Fruit fly (Drosophila melanogaster) whole organism, wandering third instar larva: ENCODE results near the gene CG17249.
A peak's percentile ranks its signal among the peaks of the same experiment; 100 is the strongest.

Source experiments
- Abd-B ChIP-seq: fragments of >200 bp; optimal IDR thresholded peaks from 2 replicates; lab custom pipeline; 2017; ENCODE audit warnings: missing biosample characterization, missing genetic modification characterization
- CG32264 ChIP-seq: fragments of 200-800 bp; sonication (Bioruptor generic); optimal IDR thresholded peaks from 2 replicates; lab custom pipeline; 2016; ENCODE audit warnings: missing biosample characterization, missing genetic modification characterization
- CG9705 ChIP-seq: fragments of 200-800 bp; sonication (Bioruptor generic); optimal IDR thresholded peaks from 2 replicates; lab custom pipeline; 2018; ENCODE audit warnings: missing biosample characterization, mild to moderate bottlenecking, missing genetic modification characterization
- CrebA ChIP-seq: fragments of 200-800 bp; sonication (Bioruptor generic); optimal IDR thresholded peaks from 2 replicates; lab custom pipeline; 2016; ENCODE audit warnings: missing biosample characterization, mild to moderate bottlenecking, missing genetic modification characterization, borderline replicate concordance
- Dfd ChIP-seq: fragments of >200 bp; optimal IDR thresholded peaks from 2 replicates; lab custom pipeline; 2017; ENCODE audit warnings: missing biosample characterization, missing genetic modification characterization
- HLH106 ChIP-seq: fragments of 200-800 bp; optimal IDR thresholded peaks from 3 replicates; lab custom pipeline; 2019; ENCODE audit warnings: missing biosample characterization, mild to moderate bottlenecking, missing genetic modification characterization, moderate library complexity
- Hnf4 ChIP-seq: fragments of 200-800 bp; sonication (Bioruptor generic); optimal IDR thresholded peaks from 2 replicates; lab custom pipeline; 2016; ENCODE audit warnings: missing biosample characterization, mild to moderate bottlenecking, missing genetic modification characterization
- Hr83 ChIP-seq: fragments of 200-300 bp; sonication (Bioruptor generic); optimal IDR thresholded peaks from 2 replicates; lab custom pipeline; 2016; ENCODE audit warnings: missing biosample characterization, mild to moderate bottlenecking, missing genetic modification characterization, moderate library complexity; ENCODE audit not compliant: poor library complexity, severe bottlenecking
- Jra ChIP-seq: sonication (Bioruptor generic); optimal IDR thresholded peaks from 2 replicates; lab custom pipeline; 2016; ENCODE audit warnings: missing biosample characterization, missing genetic modification characterization
- Mio ChIP-seq: sonication (Bioruptor generic); optimal IDR thresholded peaks from 2 replicates; lab custom pipeline; 2016; ENCODE audit warnings: missing biosample characterization, missing genetic modification characterization
- Myc ChIP-seq: fragments of >200 bp; optimal IDR thresholded peaks from 2 replicates; lab custom pipeline; 2017
- N ChIP-seq: fragments of >200 bp; optimal IDR thresholded peaks from 2 replicates; lab custom pipeline; 2018; ENCODE audit warnings: missing biosample characterization, missing external identifiers, missing genetic modification characterization
- OdsH ChIP-seq: fragments of 200-800 bp; sonication (Bioruptor generic); optimal IDR thresholded peaks from 2 replicates; lab custom pipeline; 2016; ENCODE audit warnings: missing biosample characterization, mild to moderate bottlenecking, missing genetic modification characterization
- Rel ChIP-seq, 2 experiments: fragments of 200-800 bp; sonication (Bioruptor generic) in 1 of 2; optimal IDR thresholded peaks; 2 replicates in 1 of 2; 3 replicates in 1 of 2; lab custom pipeline; 2016 to 2019; ENCODE audit warnings: mild to moderate bottlenecking in 2 of 2, missing biosample characterization in 2 of 2, missing genetic modification characterization in 2 of 2, moderate library complexity in 1 of 2
- Sp1 ChIP-seq: fragments of 200-800 bp; sonication (Bioruptor generic); optimal IDR thresholded peaks from 3 replicates; lab custom pipeline; 2019; ENCODE audit warnings: missing biosample characterization, mild to moderate bottlenecking, missing genetic modification characterization, moderate library complexity
- br ChIP-seq: fragments of 200-800 bp; sonication (Bioruptor generic); optimal IDR thresholded peaks from 2 replicates; lab custom pipeline; 2016; ENCODE audit warnings: missing biosample characterization, missing genetic modification characterization
- brk ChIP-seq: fragments of 200-800 bp; sonication (Bioruptor generic); optimal IDR thresholded peaks from 2 replicates; lab custom pipeline; 2016; ENCODE audit warnings: missing biosample characterization, mild to moderate bottlenecking, missing genetic modification characterization
- dl ChIP-seq, 2 experiments: fragments of 175-275, 200-275 bp in 1 of 2; fragments of 200-275 bp in 1 of 2; sonication (Bioruptor generic); optimal IDR thresholded peaks; lab custom pipeline; 2018; ENCODE audit warnings: mild to moderate bottlenecking in 2 of 2, missing biosample characterization in 2 of 2, missing genetic modification characterization in 2 of 2, moderate library complexity in 2 of 2; ENCODE audit not compliant: partially characterized antibody in 2 of 2, insufficient read depth in 1 of 2
- dsf ChIP-seq: sonication (Bioruptor generic); optimal IDR thresholded peaks from 2 replicates; lab custom pipeline; 2016; ENCODE audit warnings: missing biosample characterization, missing genetic modification characterization, borderline replicate concordance
- ey ChIP-seq: fragments of 200-800 bp; sonication (Bioruptor generic); optimal IDR thresholded peaks from 2 replicates; lab custom pipeline; 2016; ENCODE audit warnings: missing biosample characterization, missing genetic modification characterization
- foxo ChIP-seq, 2 experiments: fragments of 200-800 bp; sonication (Bioruptor generic); optimal IDR thresholded peaks; 2 replicates in 1 of 2; 3 replicates in 1 of 2; lab custom pipeline; 2016 to 2017; ENCODE audit warnings: missing biosample characterization in 2 of 2, missing genetic modification characterization in 2 of 2
- fru ChIP-seq: fragments of 200-800 bp; sonication (Bioruptor generic); optimal IDR thresholded peaks from 3 replicates; lab custom pipeline; 2016; ENCODE audit warnings: missing biosample characterization, mild to moderate bottlenecking, missing genetic modification characterization
- h ChIP-seq: fragments of 200-800 bp; sonication (Bioruptor generic); optimal IDR thresholded peaks from 3 replicates; lab custom pipeline; 2016; ENCODE audit warnings: missing biosample characterization, mild to moderate bottlenecking, missing genetic modification characterization
- jim ChIP-seq: fragments of 175-275, 200-325 bp; sonication (Bioruptor generic); optimal IDR thresholded peaks from 2 replicates; lab custom pipeline; 2016; ENCODE audit warnings: missing biosample characterization, mild to moderate bottlenecking, missing genetic modification characterization
- pan ChIP-seq: fragments of >200 bp; optimal IDR thresholded peaks from 2 replicates; lab custom pipeline; 2017
- psq ChIP-seq: fragments of 200-800 bp; sonication (Bioruptor generic); optimal IDR thresholded peaks from 3 replicates; lab custom pipeline; 2017; ENCODE audit warnings: missing biosample characterization, mild to moderate bottlenecking, missing genetic modification characterization, moderate library complexity
- rgr ChIP-seq: fragments of 200-800 bp; sonication (Bioruptor generic); optimal IDR thresholded peaks from 3 replicates; lab custom pipeline; 2016; ENCODE audit warnings: missing biosample characterization, mild to moderate bottlenecking, missing genetic modification characterization
- sage ChIP-seq: fragments of 200-800 bp; sonication (Bioruptor generic); optimal IDR thresholded peaks from 2 replicates; lab custom pipeline; 2016; ENCODE audit warnings: missing biosample characterization, mild to moderate bottlenecking, missing genetic modification characterization
- tai ChIP-seq: sonication (Bioruptor generic); optimal IDR thresholded peaks from 2 replicates; lab custom pipeline; 2016; ENCODE audit warnings: missing biosample characterization, missing genetic modification characterization
- usp ChIP-seq: fragments of >200 bp; optimal IDR thresholded peaks from 2 replicates; lab custom pipeline; 2017; ENCODE audit warnings: missing biosample characterization, missing genetic modification characterization
- woc ChIP-seq: sonication (Bioruptor generic); optimal IDR thresholded peaks from 2 replicates; lab custom pipeline; 2016; ENCODE audit warnings: missing biosample characterization, mild to moderate bottlenecking, missing genetic modification characterization

The CG17249 gene

DNA sequence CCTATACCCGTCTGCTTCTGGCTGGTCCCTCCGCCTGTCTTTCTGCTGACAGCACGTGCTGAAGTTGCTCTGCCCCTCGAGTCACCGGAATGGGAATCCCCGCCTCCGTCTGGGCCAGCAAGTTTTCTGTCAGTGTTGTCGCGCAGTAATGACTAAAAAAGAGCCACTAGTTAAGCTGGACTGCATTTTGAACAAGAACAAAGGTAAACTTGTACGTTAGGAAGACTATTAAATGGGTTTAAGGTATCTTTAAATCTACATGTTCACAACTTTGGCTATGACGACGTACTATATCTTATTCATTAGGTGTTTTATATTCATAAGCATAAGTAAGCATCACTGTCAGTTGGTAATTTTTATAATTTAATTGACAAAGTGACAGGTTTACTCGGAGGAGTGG lies 32.1 kb upstream of the CG17249 start:
- peak; percentile 11 for TF ChIP-seq h (GFP tag; lab: Kevin White, UChicago)
- peak; percentile 1 for TF ChIP-seq fru (GFP tag; lab: Kevin White, UChicago)
- TF ChIP-seq usp (GFP tag; lab: Kevin White, UChicago): no peak
- no peak for TF ChIP-seq Myc (lab: Kevin White, UChicago)
- TF ChIP-seq Rel (GFP tag; optimal IDR thresholded peaks at IDR 0.05; lab: Kevin White, UChicago): no peak
- TF ChIP-seq Rel (tag; optimal IDR thresholded peaks at IDR 0.05; lab: Kevin White, UChicago): peak; percentile 71
- peak; percentile 11 for TF ChIP-seq HLH106 (tag; lab: Kevin White, UChicago)
- TF ChIP-seq foxo (GFP tag; optimal IDR thresholded peaks at IDR 0.05; lab: Kevin White, UChicago): peak in 1 of 2 experiments; percentile 0
- no peak for TF ChIP-seq psq
- TF ChIP-seq Dfd (GFP tag; lab: Kevin White, UChicago): no peak
- peak; percentile 20 for TF ChIP-seq woc (GFP tag; lab: Kevin White, UChicago)

DNA sequence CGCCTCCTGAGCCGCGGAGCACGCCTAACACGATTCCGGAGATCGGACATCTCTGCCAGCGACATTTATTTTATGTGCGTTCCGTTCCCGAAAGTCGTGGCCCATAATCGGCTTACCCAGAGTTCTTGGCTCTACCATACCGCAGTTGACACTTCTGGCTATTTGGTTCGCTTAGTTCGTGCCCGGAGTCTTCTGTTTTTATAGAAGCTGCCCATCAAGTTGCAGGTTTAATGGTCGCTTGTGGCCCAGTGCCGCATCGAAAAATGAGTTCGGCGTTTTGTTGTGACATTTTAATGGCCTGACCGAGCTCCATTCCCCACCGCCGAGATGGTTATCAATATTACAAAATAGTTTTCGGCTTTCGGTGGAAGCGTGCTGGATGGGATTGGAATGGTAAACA lies 29.0 kb upstream of the CG17249 start:
- TF ChIP-seq CG32264 (GFP tag; lab: Kevin White, UChicago): no peak
- no peak for TF ChIP-seq ey
- TF ChIP-seq woc (GFP tag; lab: Kevin White, UChicago): no peak
- no peak for TF ChIP-seq foxo (GFP tag; optimal IDR thresholded peaks at IDR 0.05; lab: Kevin White, UChicago)
- TF ChIP-seq N: no peak
- no peak for TF ChIP-seq Abd-B (GFP tag; lab: Kevin White, UChicago)
- TF ChIP-seq HLH106 (tag; lab: Kevin White, UChicago): no peak
- TF ChIP-seq dsf (GFP tag; lab: Kevin White, UChicago): no peak
- TF ChIP-seq OdsH (GFP tag; lab: Kevin White, UChicago): no peak
- TF ChIP-seq sage (GFP tag; lab: Kevin White, UChicago): no peak
- no peak for TF ChIP-seq h (GFP tag; lab: Kevin White, UChicago)
- no peak for TF ChIP-seq Dfd (GFP tag; lab: Kevin White, UChicago)
- TF ChIP-seq Myc (lab: Kevin White, UChicago): no peak
- TF ChIP-seq brk (GFP tag; lab: Kevin White, UChicago): no peak
- no peak for TF ChIP-seq br (GFP tag; lab: Kevin White, UChicago)
- TF ChIP-seq tai (GFP tag; lab: Kevin White, UChicago): no peak
- TF ChIP-seq psq: no peak
- no peak for TF ChIP-seq Sp1 (GFP tag; lab: Kevin White, UChicago)
- TF ChIP-seq CG9705 (GFP tag; lab: Kevin White, UChicago): no peak

DNA sequence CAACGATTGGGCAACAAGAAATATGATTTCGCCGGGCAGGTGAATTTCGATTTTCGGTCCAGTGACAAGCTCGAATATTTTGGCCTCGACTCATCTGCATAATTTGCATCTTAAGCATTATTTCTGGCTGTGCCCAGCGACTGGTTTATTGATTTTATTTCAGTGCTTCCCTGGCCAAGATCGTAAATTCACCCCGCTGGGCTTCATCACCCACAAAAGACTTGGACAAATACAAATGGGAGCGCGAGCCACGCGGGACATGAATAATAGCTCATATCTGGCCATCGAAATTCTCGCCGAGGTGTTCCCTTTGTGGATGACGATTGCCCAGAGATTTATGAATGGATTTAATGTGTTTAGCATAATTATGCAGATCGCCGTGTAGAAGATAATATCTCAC lies 28.0 kb upstream of the CG17249 start:
- TF ChIP-seq Jra (GFP tag; lab: Kevin White, UChicago) (no peak), Hr83 (GFP tag; lab: Kevin White, UChicago) (no peak), CG32264 (GFP tag; lab: Kevin White, UChicago) (no peak), Abd-B (GFP tag; lab: Kevin White, UChicago) (no peak), Hnf4 (GFP tag; lab: Kevin White, UChicago) (no peak), Myc (lab: Kevin White, UChicago) (no peak), fru (GFP tag; lab: Kevin White, UChicago) (no peak), dsf (GFP tag; lab: Kevin White, UChicago) (no peak), h (GFP tag; lab: Kevin White, UChicago) (no peak), CrebA (GFP tag; lab: Kevin White, UChicago) (no peak), brk (GFP tag; lab: Kevin White, UChicago) (no peak), pan (lab: Kevin White, UChicago) (no peak), jim (no peak)

DNA sequence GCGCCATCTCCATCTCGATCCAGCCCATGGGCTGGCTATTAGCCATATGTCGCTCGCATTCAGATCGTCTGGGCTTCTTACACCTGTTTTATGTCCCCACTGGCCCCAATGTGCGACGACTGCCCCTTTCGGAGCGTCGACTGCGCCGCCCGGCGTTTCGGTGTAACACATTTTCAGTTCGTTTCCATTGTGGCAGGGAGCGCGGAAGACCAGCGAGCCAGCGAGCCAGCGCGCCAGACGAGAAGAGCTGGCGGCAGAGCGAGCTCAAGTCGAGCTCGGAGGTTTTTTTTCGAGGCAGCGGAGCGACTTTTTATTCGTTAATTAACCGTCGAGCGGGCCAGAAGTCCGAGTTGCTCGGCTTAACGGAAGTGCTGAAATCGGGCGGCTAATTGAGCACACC lies 27.1 kb upstream of the CG17249 start, which contains the start of gene CG7991:
TSS of gene CG7991 (plus strand) at position 329 of the 400 bp plus-strand sequence.
- TF ChIP-seq Dfd (GFP tag; lab: Kevin White, UChicago): no peak
- no peak for TF ChIP-seq dsf (GFP tag; lab: Kevin White, UChicago)
- TF ChIP-seq Mio (GFP tag; lab: Kevin White, UChicago): no peak
- TF ChIP-seq dl (GFP tag; optimal IDR thresholded peaks at IDR 0.05; lab: Kevin White, UChicago; ENCODE audit: insufficient read depth in 1 of 2, partially characterized antibody in 2 of 2): no peak
- TF ChIP-seq rgr (GFP tag; lab: Kevin White, UChicago): no peak
- no peak for TF ChIP-seq br (GFP tag; lab: Kevin White, UChicago)
- no peak for TF ChIP-seq CrebA (GFP tag; lab: Kevin White, UChicago)
- no peak for TF ChIP-seq Myc (lab: Kevin White, UChicago)
- TF ChIP-seq Hr83 (GFP tag; lab: Kevin White, UChicago): no peak
- TF ChIP-seq pan (lab: Kevin White, UChicago): no peak
- TF ChIP-seq usp (GFP tag; lab: Kevin White, UChicago): no peak
- no peak for TF ChIP-seq Rel (GFP tag; optimal IDR thresholded peaks at IDR 0.05; lab: Kevin White, UChicago)
- no peak for TF ChIP-seq Rel (tag; optimal IDR thresholded peaks at IDR 0.05; lab: Kevin White, UChicago)
- TF ChIP-seq fru (GFP tag; lab: Kevin White, UChicago): no peak
- no peak for TF ChIP-seq Hnf4 (GFP tag; lab: Kevin White, UChicago)
- TF ChIP-seq HLH106 (tag; lab: Kevin White, UChicago): no peak
